Worm (Caenorhabditis elegans) whole organism, L2 larva: ENCODE measurements around the gene T02E9.5.
A peak's percentile ranks its signal among the peaks of the same experiment; 100 is the strongest.

ENCODE experiments used
- C34F6.9 ChIP-seq: fragments of 150-350 bp; optimal IDR thresholded peaks from 2 replicates; lab custom pipeline; 2014; ENCODE audit warnings: missing biosample characterization, missing genetic modification characterization
- F13H6.1 ChIP-seq: sonication (generic microtip); optimal IDR thresholded peaks from 2 replicates; lab custom pipeline; 2016; ENCODE audit warnings: missing genetic modification characterization, missing compliant biosample characterization
- Y55F3AM.14 ChIP-seq: fragments of 200-800 bp; sonication (Bioruptor generic); optimal IDR thresholded peaks from 2 replicates; lab custom pipeline; 2018; ENCODE audit warnings: mild to moderate bottlenecking, missing genetic modification characterization, missing compliant biosample characterization
- ZK546.5 ChIP-seq: sonication (generic microtip); optimal IDR thresholded peaks from 2 replicates; lab custom pipeline; 2017; ENCODE audit warnings: missing biosample characterization, missing genetic modification characterization
- alr-1 ChIP-seq: fragments of 150-350 bp; optimal IDR thresholded peaks from 2 replicates; lab custom pipeline; 2014; ENCODE audit warnings: missing biosample characterization, missing genetic modification characterization
- blmp-1 ChIP-seq: sonication (generic microtip); optimal IDR thresholded peaks from 2 replicates; lab custom pipeline; 2017; ENCODE audit warnings: missing genetic modification characterization, mild to moderate bottlenecking, missing compliant biosample characterization, antibody characterized with exemption, moderate library complexity; ENCODE audit not compliant: insufficient read depth
- ceh-16 ChIP-seq: fragments of 150-350 bp; optimal IDR thresholded peaks from 2 replicates; lab custom pipeline; 2014; ENCODE audit warnings: missing biosample characterization, missing genetic modification characterization
- ceh-82 ChIP-seq: fragments of 150-350 bp; optimal IDR thresholded peaks from 2 replicates; lab custom pipeline; 2014; ENCODE audit warnings: missing biosample characterization, missing genetic modification characterization
- crh-2 ChIP-seq: sonication (generic microtip); optimal IDR thresholded peaks from 2 replicates; lab custom pipeline; 2017; ENCODE audit warnings: missing biosample characterization, missing genetic modification characterization
- dmd-4 ChIP-seq: sonication (generic microtip); optimal IDR thresholded peaks from 2 replicates; lab custom pipeline; 2017; ENCODE audit warnings: missing biosample characterization, missing genetic modification characterization
- egl-27 ChIP-seq: sonication (generic microtip); optimal IDR thresholded peaks from 3 replicates; lab custom pipeline; 2017; ENCODE audit warnings: missing biosample characterization, missing genetic modification reagents, missing genetic modification characterization
- elt-1 ChIP-seq: fragments of 150-350 bp; optimal IDR thresholded peaks from 2 replicates; lab custom pipeline; 2014; ENCODE audit warnings: missing biosample characterization, missing genetic modification characterization
- fos-1 ChIP-seq: fragments of 150-350 bp; optimal IDR thresholded peaks from 2 replicates; lab custom pipeline; 2014; ENCODE audit warnings: missing biosample characterization, missing genetic modification characterization
- gmeb-1 ChIP-seq: fragments of 150-350 bp; optimal IDR thresholded peaks from 2 replicates; lab custom pipeline; 2014; ENCODE audit warnings: missing biosample characterization, missing genetic modification characterization
- lin-11 ChIP-seq: fragments of 150-350 bp; sonication (generic microtip); optimal IDR thresholded peaks from 2 replicates; lab custom pipeline; 2014; ENCODE audit warnings: missing biosample characterization, missing genetic modification characterization, inconsistent platforms, mixed read lengths
- lin-13 ChIP-seq: fragments of 150-350 bp; optimal IDR thresholded peaks from 2 replicates; lab custom pipeline; 2014; ENCODE audit warnings: missing biosample characterization, missing genetic modification reagents, missing genetic modification characterization
- lin-39 ChIP-seq: fragments of 150-350 bp; optimal IDR thresholded peaks from 2 replicates; lab custom pipeline; 2014; ENCODE audit warnings: missing biosample characterization, missing genetic modification reagents, missing genetic modification characterization
- lsy-2 ChIP-seq, 2 experiments: fragments of 150-350 bp in 1 of 2; sonication (generic microtip) in 1 of 2; optimal IDR thresholded peaks; 2 replicates each; lab custom pipeline; 2014 to 2017; ENCODE audit warnings: missing biosample characterization in 2 of 2, missing genetic modification characterization in 2 of 2
- mab-5 ChIP-seq: fragments of 150-350 bp; optimal IDR thresholded peaks from 2 replicates; lab custom pipeline; 2014; ENCODE audit warnings: missing biosample characterization, missing genetic modification characterization
- mdl-1 ChIP-seq, 2 experiments: fragments of 150-350 bp in 1 of 2; sonication (generic microtip) in 1 of 2; optimal IDR thresholded peaks; 2 replicates each; lab custom pipeline; 2017; ENCODE audit warnings: missing biosample characterization in 2 of 2, missing genetic modification characterization in 2 of 2
- nhr-11 ChIP-seq: fragments of 150-350 bp; optimal IDR thresholded peaks from 2 replicates; lab custom pipeline; 2014; ENCODE audit warnings: missing biosample characterization, missing genetic modification characterization
- nhr-129 ChIP-seq: fragments of 150-350 bp; optimal IDR thresholded peaks from 2 replicates; lab custom pipeline; 2014; ENCODE audit warnings: missing biosample characterization, missing genetic modification characterization
- nhr-21 ChIP-seq: fragments of 150-350 bp; optimal IDR thresholded peaks from 2 replicates; lab custom pipeline; 2014; ENCODE audit warnings: missing biosample characterization, missing genetic modification characterization
- nhr-237 ChIP-seq: fragments of 150-350 bp; optimal IDR thresholded peaks from 2 replicates; lab custom pipeline; 2014; ENCODE audit warnings: missing biosample characterization, missing genetic modification characterization
- nhr-6 ChIP-seq: fragments of 150-350 bp; optimal IDR thresholded peaks from 2 replicates; lab custom pipeline; 2014; ENCODE audit warnings: missing biosample characterization, missing genetic modification characterization
- nhr-77 ChIP-seq: fragments of 150-350 bp; optimal IDR thresholded peaks from 2 replicates; lab custom pipeline; 2014; ENCODE audit warnings: missing biosample characterization, missing genetic modification characterization
- peb-1 ChIP-seq: fragments of 150-350 bp; optimal IDR thresholded peaks from 2 replicates; lab custom pipeline; 2014; ENCODE audit warnings: missing biosample characterization, missing genetic modification characterization
- sma-9 ChIP-seq, 2 experiments: fragments of 150-350 bp in 1 of 2; sonication (generic microtip) in 1 of 2; optimal IDR thresholded peaks; 2 replicates each; lab custom pipeline; 2014 to 2016; ENCODE audit warnings: missing genetic modification characterization in 2 of 2, mild to moderate bottlenecking in 1 of 2, missing biosample characterization in 1 of 2, missing compliant biosample characterization in 1 of 2, missing genetic modification reagents in 1 of 2, moderate library complexity in 1 of 2
- unc-55 ChIP-seq: fragments of 150-350 bp; sonication (generic microtip); optimal IDR thresholded peaks from 3 replicates; lab custom pipeline; 2014; ENCODE audit warnings: missing biosample characterization, missing genetic modification reagents, missing genetic modification characterization
- ztf-1 ChIP-seq: fragments of 200-800 bp; sonication (Bioruptor generic); conservative IDR thresholded peaks from 2 replicates; pipeline ENCODE4 v1.3.6; 2022; ENCODE audit warnings: missing genetic modification characterization, missing compliant biosample characterization
- ztf-11 ChIP-seq: sonication (generic microtip); optimal IDR thresholded peaks from 2 replicates; lab custom pipeline; 2017; ENCODE audit warnings: missing biosample characterization, missing genetic modification characterization
- ztf-4 ChIP-seq: fragments of 150-350 bp; optimal IDR thresholded peaks from 2 replicates; lab custom pipeline; 2014; ENCODE audit warnings: missing biosample characterization, missing genetic modification characterization

T02E9.5 gene

DNA sequence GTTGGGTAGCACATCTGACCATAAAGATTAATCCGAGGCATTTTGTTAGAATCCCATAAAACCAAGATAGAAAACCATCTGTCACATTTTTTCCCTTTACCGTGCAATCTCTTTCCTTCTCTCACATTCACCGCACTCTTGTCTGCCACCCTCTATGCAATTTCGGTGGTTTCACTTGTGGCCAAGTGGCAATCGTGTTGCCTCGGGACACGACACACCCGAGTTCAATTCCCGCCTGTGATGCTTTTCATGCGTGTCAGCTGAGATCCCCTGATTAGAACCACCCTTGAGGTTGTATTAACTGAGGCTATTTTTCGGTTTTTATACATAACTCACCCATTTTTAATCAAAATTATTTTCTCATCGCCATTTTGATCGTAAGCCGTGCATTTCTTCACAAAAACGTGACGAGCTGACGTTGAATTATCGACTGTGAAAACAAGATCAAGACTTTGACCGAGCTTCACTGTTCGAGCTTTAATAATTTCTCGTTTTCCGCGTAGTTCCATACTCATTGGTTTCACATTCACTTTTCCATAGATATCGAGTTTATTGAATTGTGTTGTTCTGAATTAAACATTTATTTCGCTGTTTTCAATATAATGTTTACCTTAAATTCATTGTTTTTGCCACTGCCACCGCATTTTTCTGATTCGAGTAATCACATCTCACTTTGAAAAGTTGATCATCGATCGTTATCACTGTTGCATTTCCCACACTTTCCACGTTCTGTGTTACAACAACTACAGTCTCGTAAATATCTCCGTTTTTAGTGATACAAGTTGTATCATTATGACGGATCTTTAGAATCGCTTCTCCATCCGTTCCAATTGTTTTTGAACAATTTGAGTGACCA is 27.8 kb upstream of the T02E9.5 start (continued):
- TF ChIP-seq lin-39 (tag; lab: Kevin White, UChicago) (no peak), lin-11 (peak; percentile 84), lin-13 (peak; percentile 71), nhr-6 (no peak), alr-1 (tag; lab: Kevin White, UChicago) (no peak)

ce11 chrV:11316801-11317200 is 25.2 kb upstream of the T02E9.5 start, which contains the start of gene cutl-18:
TSS of gene cutl-18 (minus strand) at chrV:11316901.
- TF ChIP-seq ceh-16 (no peak), sma-9 (GFP tag; optimal IDR thresholded peaks at IDR 0.05; lab: Kevin White, UChicago) (no peak), sma-9 (tag; optimal IDR thresholded peaks at IDR 0.05; lab: Kevin White, UChicago) (no peak), C34F6.9 (tag; lab: Kevin White, UChicago) (no peak), mdl-1 (tag; optimal IDR thresholded peaks at IDR 0.05; lab: Kevin White, UChicago) (no peak), mab-5 (tag; lab: Kevin White, UChicago) (no peak), egl-27 (no peak), ZK546.5 (no peak), ceh-82 (tag; lab: Kevin White, UChicago) (no peak), dmd-4 (tag; lab: Kevin White, UChicago) (no peak), gmeb-1 (no peak), Y55F3AM.14 (GFP tag; lab: Kevin White, UChicago) (no peak), blmp-1 (tag; lab: Kevin White, UChicago) (no peak), nhr-77 (tag; lab: Kevin White, UChicago) (no peak), ztf-1 (GFP tag; lab: Robert Waterston, UW) (no peak), ztf-4 (tag; lab: Kevin White, UChicago) (no peak), nhr-129 (tag; lab: Kevin White, UChicago) (no peak), peb-1 (no peak), elt-1 (tag; lab: Kevin White, UChicago) (no peak), F13H6.1 (tag; lab: Kevin White, UChicago) (no peak)

- no peak for TF ChIP-seq lsy-2 (tag; optimal IDR thresholded peaks at IDR 0.05; lab: Kevin White, UChicago)
- no peak for TF ChIP-seq gmeb-1
- no peak for TF ChIP-seq nhr-11 (tag; lab: Kevin White, UChicago)
- no peak for TF ChIP-seq F13H6.1 (tag; lab: Kevin White, UChicago)
Measured at ce11 chrV:11320860-11321259, 21.2 kb upstream of the T02E9.5 start.

- TF ChIP-seq blmp-1 (tag; lab: Kevin White, UChicago) (no peak), ceh-82 (tag; lab: Kevin White, UChicago) (no peak), nhr-21 (tag; lab: Kevin White, UChicago) (no peak), sma-9 (GFP tag; optimal IDR thresholded peaks at IDR 0.05; lab: Kevin White, UChicago) (no peak), sma-9 (tag; optimal IDR thresholded peaks at IDR 0.05; lab: Kevin White, UChicago) (no peak), alr-1 (tag; lab: Kevin White, UChicago) (no peak), F13H6.1 (tag; lab: Kevin White, UChicago) (peak; percentile 50), nhr-129 (tag; lab: Kevin White, UChicago) (peak; percentile 8), lin-13 (no peak)
Measured at ce11 chrV:11321719-11322118, 20.3 kb upstream of the T02E9.5 start, which contains the start of gene F47G9.4. TSS of gene F47G9.4 (minus strand) at chrV:11321816.

DNA sequence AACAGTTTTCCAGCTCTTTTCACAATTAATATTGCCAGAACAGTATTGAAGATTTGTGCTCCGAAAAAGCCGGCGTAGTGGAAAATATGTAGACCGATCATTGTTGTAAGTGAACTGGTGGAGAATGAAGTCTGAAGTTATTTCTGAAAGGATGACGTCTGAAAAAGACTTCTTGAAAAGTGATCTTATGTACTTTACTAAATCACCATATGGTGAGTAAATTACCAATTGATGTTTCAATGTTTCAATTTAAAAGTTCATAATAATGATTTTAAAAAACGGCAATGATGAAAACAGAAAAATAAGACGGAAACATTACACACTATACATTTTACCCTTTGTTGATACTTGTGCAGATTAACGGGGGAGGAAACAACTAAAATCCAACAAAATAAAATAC is 18.3 kb upstream of the T02E9.5 start, which contains the start of gene str-141:
TSS of gene str-141 (minus strand) at position 101 of the 400 bp plus-strand sequence.
- TF ChIP-seq lin-11 (no peak), dmd-4 (tag; lab: Kevin White, UChicago) (no peak), nhr-77 (tag; lab: Kevin White, UChicago) (no peak), F13H6.1 (tag; lab: Kevin White, UChicago) (no peak), lsy-2 (tag; optimal IDR thresholded peaks at IDR 0.05; lab: Kevin White, UChicago) (no peak), nhr-11 (tag; lab: Kevin White, UChicago) (no peak), sma-9 (GFP tag; optimal IDR thresholded peaks at IDR 0.05; lab: Kevin White, UChicago) (no peak), sma-9 (tag; optimal IDR thresholded peaks at IDR 0.05; lab: Kevin White, UChicago) (no peak), crh-2 (tag; lab: Kevin White, UChicago) (no peak), gmeb-1 (no peak), nhr-237 (no peak), fos-1 (tag; lab: Kevin White, UChicago) (no peak), ztf-11 (no peak), nhr-129 (tag; lab: Kevin White, UChicago) (no peak), unc-55 (no peak)
